Fruit fly (Drosophila melanogaster): Measurements from ENCODE around the gene CG4972.
A peak's percentile ranks its signal among the peaks of the same experiment; 100 is the strongest.

CG4972 gene

dm6 chr2L:10327790-10328189, 13.2 kb downstream of the CG4972 start, which contains the start of gene RnrL:
Gene RnrL, minus strand, starts transcription at chr2L:10327943.
- no peak for TF ChIP-seq noc (tag; optimal IDR thresholded peaks at IDR 0.05)

dm6 chr2L:10331066-10331847, 16.7 kb downstream of the CG4972 start, which contains the start of the genes Schip1 and Cox10:
Gene Schip1, minus strand, starts transcription at chr2L:10331116.
Gene Cox10, plus strand, starts transcription at chr2L:10331471.
- TF ChIP-seq noc (tag; optimal IDR thresholded peaks at IDR 0.05), result no peak

- no peak for TF ChIP-seq noc (tag; optimal IDR thresholded peaks at IDR 0.05)
Observed at dm6 chr2L:10333091-10333991, 18.7 kb downstream of the CG4972 start, which contains the start of gene GATAd. Gene GATAd, plus strand, starts transcription at chr2L:10333734.

DNA sequence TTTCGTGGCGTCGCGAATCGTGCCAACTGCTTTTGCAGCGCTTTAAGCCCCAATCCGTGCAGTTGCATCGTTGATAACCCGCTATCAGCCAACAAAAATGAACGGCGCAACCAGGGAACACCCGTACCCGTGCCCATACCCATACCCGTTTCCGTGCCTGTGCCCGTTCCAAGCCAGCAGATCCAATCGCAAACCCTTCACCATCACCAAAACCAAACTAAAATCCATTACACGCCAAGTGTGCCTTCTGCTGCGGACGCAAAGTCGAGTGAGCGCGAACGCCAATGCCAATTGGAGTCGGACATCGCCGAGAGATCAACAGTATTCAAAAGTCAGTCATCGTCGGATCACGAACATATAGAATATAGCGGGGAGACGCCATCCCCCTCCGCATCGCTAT, 19.6 kb downstream of the CG4972 start:
- no peak for TF ChIP-seq noc (tag; optimal IDR thresholded peaks at IDR 0.05)

- TF ChIP-seq noc (tag; optimal IDR thresholded peaks at IDR 0.05), result peak; percentile 89
Observed at dm6 chr2L:10334854-10335277, 20.3 kb downstream of the CG4972 start.

DNA sequence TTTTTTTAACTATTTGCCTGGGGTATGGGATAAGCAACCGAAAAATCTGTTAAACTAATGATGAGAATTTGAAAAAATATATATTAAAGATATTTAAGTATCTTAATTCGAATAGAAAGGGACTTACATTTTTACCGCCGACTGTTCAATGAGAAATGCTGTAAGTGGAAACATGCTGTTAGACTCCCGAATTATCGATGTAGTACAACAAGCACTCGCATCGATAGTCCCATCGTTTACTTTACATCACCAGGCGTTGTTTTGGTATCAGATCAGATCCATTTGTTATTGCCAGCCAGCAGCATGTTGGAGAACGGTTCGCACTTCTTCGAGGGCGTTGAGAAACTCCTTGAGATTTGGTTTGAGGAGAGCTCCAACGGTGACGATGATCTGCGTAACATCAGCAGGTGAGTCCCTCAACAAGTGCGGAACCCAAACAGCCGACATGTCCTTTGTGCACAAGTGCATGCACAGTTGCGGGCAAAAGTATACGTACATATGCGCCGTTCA, 24.7 kb downstream of the CG4972 start, which contains the start of gene SamDC:
Gene SamDC, plus strand, starts transcription at position 246 of the 510 bp plus-strand sequence.
- TF ChIP-seq noc (tag; optimal IDR thresholded peaks at IDR 0.05), result no peak

- no peak for TF ChIP-seq noc (tag; optimal IDR thresholded peaks at IDR 0.05)
Observed at dm6 chr2L:10339841-10340240, 25.2 kb downstream of the CG4972 start.

DNA sequence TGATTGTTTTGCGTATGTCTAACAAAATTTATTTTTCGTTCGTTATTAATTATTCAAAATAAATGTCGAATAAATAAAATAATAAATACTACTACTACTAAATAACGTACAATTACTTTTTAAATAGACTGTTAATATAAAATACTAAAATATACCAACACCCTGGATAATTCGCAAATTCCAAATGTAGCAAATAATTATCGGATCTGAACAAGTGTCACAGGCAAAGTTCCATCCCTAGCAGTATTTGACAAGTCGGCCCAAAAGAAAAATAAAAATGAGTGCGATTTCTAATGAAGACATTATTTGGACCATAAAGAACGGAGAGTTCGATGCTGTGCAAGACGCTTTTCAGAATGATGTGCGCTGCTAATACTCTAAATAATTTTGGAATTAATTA, 26.8 kb downstream of the CG4972 start, which contains the start of gene CG31715:
Gene CG31715, plus strand, starts transcription at position 212 of the 400 bp plus-strand sequence.
- peak; percentile 14 for TF ChIP-seq noc (tag; optimal IDR thresholded peaks at IDR 0.05)

DNA sequence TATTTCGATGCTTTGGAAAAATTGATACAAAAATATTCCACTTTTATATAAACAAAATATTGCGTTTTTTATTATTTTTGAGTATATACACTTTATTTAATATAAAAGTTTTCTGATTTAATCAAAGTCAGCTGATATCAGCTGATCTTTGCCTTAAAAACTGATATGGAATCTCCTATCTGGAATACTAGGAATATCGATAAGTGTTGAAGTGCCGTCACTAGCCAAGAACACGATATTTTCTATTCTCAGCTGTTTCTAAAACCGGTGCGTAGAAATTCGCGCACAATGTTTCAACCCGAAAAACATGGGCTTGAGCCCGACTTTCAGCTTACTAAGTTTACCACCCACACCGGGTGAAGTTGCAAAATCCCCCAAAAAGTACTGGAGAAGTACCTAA, 27.9 kb downstream of the CG4972 start, which contains the start of gene Sps2:
Gene Sps2, plus strand, starts transcription at position 124 of the 400 bp plus-strand sequence.
- TF ChIP-seq noc (tag; optimal IDR thresholded peaks at IDR 0.05), result no peak

DNA sequence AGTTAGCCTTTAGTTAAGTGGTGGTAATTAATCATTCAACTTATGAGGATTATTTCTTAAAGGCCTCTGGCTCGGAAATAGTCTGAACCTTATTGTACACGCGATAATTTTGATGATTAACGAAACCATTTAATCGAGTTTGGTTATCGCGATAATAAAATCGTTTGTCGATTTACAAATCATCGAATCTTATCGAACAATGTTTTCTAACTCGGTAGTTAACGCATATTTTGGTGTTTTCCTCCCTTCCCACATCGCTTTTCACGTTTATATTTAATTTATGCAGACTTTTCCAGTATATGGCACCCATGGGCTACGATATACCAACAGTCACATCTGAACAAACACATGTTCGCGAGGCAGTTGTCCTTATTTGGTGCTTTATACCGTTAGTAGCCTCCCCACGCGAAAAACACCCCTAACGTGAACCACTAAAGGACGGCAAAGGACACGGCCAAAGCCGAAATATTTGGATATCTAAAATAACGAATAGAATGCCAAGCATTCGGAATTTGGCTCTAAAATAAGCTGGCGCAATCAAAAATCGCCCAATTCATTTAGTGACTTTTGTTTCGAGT, 29.5 kb downstream of the CG4972 start, which contains the start of gene Frmd5:
Gene Frmd5, plus strand, starts transcription at position 414 of the 578 bp plus-strand sequence.
- TF ChIP-seq noc (tag; optimal IDR thresholded peaks at IDR 0.05), result no peak

dm6 chr2L:10351130-10351529, 36.5 kb downstream of the CG4972 start:
- TF ChIP-seq noc (tag; optimal IDR thresholded peaks at IDR 0.05), result no peak

DNA sequence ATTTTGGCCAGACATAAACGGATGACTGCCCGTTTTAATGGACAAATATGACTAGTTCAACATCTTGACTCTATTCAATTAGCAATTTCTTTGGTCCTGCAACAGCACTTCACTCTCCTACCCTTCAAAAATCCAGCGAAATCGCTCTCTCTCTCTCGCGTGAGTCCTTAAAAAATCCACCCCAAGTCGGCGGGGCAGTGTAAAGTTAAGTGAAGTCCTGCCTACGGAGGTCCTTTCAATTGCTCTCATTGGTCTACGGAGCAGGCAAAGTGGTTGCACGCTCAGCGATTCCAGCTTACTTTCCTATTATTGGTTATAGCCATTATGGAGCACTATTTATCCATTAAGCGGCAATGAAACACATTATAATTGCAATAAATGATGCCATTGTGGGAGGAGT, 39.3 kb downstream of the CG4972 start, which contains the start of gene CG34367:
Gene CG34367, minus strand, starts transcription at position 35 of the 400 bp plus-strand sequence.
- no peak for TF ChIP-seq noc (tag; optimal IDR thresholded peaks at IDR 0.05)

DNA sequence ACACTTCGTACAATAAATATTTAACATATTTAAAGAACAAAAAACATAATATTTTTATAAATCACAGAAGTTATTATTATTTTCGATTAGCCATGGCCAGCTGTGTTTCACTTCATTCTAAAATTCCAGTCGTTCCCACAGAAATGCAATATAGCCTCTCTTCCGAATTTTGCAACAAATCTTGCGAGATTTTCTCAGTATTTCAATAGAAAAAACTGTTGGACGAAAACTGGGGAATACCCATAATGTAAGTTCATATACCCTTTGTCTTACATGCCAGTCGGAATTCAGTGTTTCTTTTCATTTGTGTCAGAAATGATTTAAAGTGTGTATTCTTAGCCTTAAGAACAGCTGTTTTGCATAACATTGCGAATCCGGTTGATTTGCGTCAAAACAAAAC, 41.9 kb downstream of the CG4972 start, which contains the start of the genes CtsL4 and ClpP:
Gene CtsL4, minus strand, starts transcription at position 90 of the 400 bp plus-strand sequence.
Gene ClpP, plus strand, starts transcription at position 288 of the 400 bp plus-strand sequence.
- TF ChIP-seq noc (tag; optimal IDR thresholded peaks at IDR 0.05), result no peak

- TF ChIP-seq noc (tag; optimal IDR thresholded peaks at IDR 0.05), result no peak
Observed at dm6 chr2L:10362408-10363067, 47.9 kb downstream of the CG4972 start, which contains the start of the genes Cand1 and pim. Gene Cand1, minus strand, starts transcription at chr2L:10362707. Gene pim, plus strand, starts transcription at chr2L:10362989.

All from whole organism, larva.